Worm (Caenorhabditis elegans) whole organism, mixed stage, embryonic: ENCODE measurements around the gene sfxn-1.4.
A peak's percentile ranks its signal among the peaks of the same experiment; 100 is the strongest.

Experiments used
- ces-1 ChIP-seq: fragments of 150-350 bp; optimal IDR thresholded peaks from 2 replicates; lab custom pipeline; 2014; ENCODE audit warnings: missing biosample characterization, missing genetic modification reagents, missing genetic modification characterization
- lin-13 ChIP-seq: fragments of 150-350 bp; optimal IDR thresholded peaks from 2 replicates; lab custom pipeline; 2014; ENCODE audit warnings: missing biosample characterization, missing genetic modification characterization
- nhr-76 ChIP-seq: sonication (generic microtip); optimal IDR thresholded peaks from 2 replicates; lab custom pipeline; 2017; ENCODE audit warnings: missing biosample characterization, missing genetic modification characterization
- pha-4 ChIP-seq: fragments of 150-350 bp; optimal IDR thresholded peaks from 2 replicates; lab custom pipeline; 2018; ENCODE audit warnings: missing biosample characterization, missing genetic modification reagents, missing genetic modification characterization
- snpc-4 ChIP-seq: fragments of 150-350 bp; optimal IDR thresholded peaks from 2 replicates; lab custom pipeline; 2014; ENCODE audit warnings: missing biosample characterization, missing genetic modification characterization
- unc-39 ChIP-seq: fragments of 150-350 bp; optimal IDR thresholded peaks from 2 replicates; lab custom pipeline; 2014; ENCODE audit warnings: missing biosample characterization, missing genetic modification characterization
- unc-62 ChIP-seq: fragments of 150-350 bp; optimal IDR thresholded peaks from 2 replicates; lab custom pipeline; 2014; ENCODE audit warnings: missing biosample characterization, missing genetic modification reagents, missing genetic modification characterization

ce11 chrII:11637189-11637754, 43.8 kb downstream of the sfxn-1.4 start:
- TF ChIP-seq snpc-4 (tag; lab: Kevin White, UChicago): no peak
- TF ChIP-seq ces-1 (GFP tag; lab: Kevin White, UChicago): peak; percentile 83
- no peak for TF ChIP-seq lin-13
- TF ChIP-seq unc-62 (GFP tag; lab: Kevin White, UChicago): no peak
- no peak for TF ChIP-seq nhr-76 (tag; lab: Kevin White, UChicago)
- no peak for TF ChIP-seq pha-4 (tag; lab: Kevin White, UChicago)
- TF ChIP-seq unc-39: no peak
